Worm (Caenorhabditis elegans) whole organism, late embryonic: ENCODE measurements around the gene ZK742.6.

Source experiments
- F13H6.1 ChIP-seq: sonication (generic microtip); optimal IDR thresholded peaks from 2 replicates; lab custom pipeline; 2016; ENCODE audit warnings: missing genetic modification characterization, missing compliant biosample characterization
- nfya-1 ChIP-seq: sonication (generic microtip); optimal IDR thresholded peaks from 2 replicates; lab custom pipeline; 2017; ENCODE audit warnings: missing genetic modification characterization, mild to moderate bottlenecking, missing compliant biosample characterization, antibody characterized with exemption, moderate library complexity
- pha-2 ChIP-seq: sonication (generic microtip); optimal IDR thresholded peaks from 2 replicates; lab custom pipeline; 2017; ENCODE audit warnings: mild to moderate bottlenecking, missing genetic modification characterization, missing compliant biosample characterization
- tbx-7 ChIP-seq: sonication (generic microtip); optimal IDR thresholded peaks from 2 replicates; lab custom pipeline; 2016; ENCODE audit warnings: missing genotype, missing genetic modification characterization, missing compliant biosample characterization

DNA sequence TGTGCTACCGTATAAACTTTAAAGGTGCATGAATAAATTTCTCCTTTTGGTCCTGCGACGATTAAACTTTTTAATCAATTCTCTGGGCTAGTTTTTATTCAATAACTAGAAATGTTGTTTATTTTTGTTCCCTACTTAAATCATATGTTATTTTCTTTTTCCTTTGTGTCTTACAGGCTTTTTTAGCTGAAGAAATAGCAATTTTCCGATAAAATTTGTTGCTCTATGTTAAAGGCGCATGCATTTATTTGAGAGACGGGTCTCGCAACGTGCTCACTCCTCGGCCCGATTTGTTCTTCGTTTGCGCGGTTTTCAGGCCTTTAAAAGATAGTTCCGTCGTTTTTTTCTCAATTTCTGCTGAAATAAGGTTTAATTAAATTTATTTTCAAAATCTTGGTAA lies 39.2 kb upstream of the ZK742.6 start:
- TF ChIP-seq F13H6.1 (no peak), pha-2 (tag; lab: Kevin White, UChicago) (no peak), nfya-1 (tag; lab: Kevin White, UChicago) (no peak), tbx-7 (tag; lab: Kevin White, UChicago) (no peak)
